Worm (Caenorhabditis elegans) whole organism, L2 larva: ENCODE results near the gene R102.11.

ENCODE experiments used
- ZK546.5 ChIP-seq: sonication (generic microtip); optimal IDR thresholded peaks from 2 replicates; lab custom pipeline; 2017; ENCODE audit warnings: missing biosample characterization, missing genetic modification characterization
- crh-2 ChIP-seq: sonication (generic microtip); optimal IDR thresholded peaks from 2 replicates; lab custom pipeline; 2017; ENCODE audit warnings: missing biosample characterization, missing genetic modification characterization
- nhr-237 ChIP-seq: fragments of 150-350 bp; optimal IDR thresholded peaks from 2 replicates; lab custom pipeline; 2014; ENCODE audit warnings: missing biosample characterization, missing genetic modification characterization
- nhr-77 ChIP-seq: fragments of 150-350 bp; optimal IDR thresholded peaks from 2 replicates; lab custom pipeline; 2014; ENCODE audit warnings: missing biosample characterization, missing genetic modification characterization
- snpc-4 ChIP-seq: fragments of 150-350 bp; optimal IDR thresholded peaks from 2 replicates; lab custom pipeline; 2014; ENCODE audit warnings: missing biosample characterization, missing genetic modification characterization
- unc-62 ChIP-seq: fragments of 150-350 bp; optimal IDR thresholded peaks from 2 replicates; lab custom pipeline; 2014; ENCODE audit warnings: missing biosample characterization, missing genetic modification reagents, missing genetic modification characterization
- zag-1 ChIP-seq: fragments of 150-350 bp; optimal IDR thresholded peaks from 2 replicates; lab custom pipeline; 2014; ENCODE audit warnings: missing biosample characterization, missing genetic modification characterization

DNA sequence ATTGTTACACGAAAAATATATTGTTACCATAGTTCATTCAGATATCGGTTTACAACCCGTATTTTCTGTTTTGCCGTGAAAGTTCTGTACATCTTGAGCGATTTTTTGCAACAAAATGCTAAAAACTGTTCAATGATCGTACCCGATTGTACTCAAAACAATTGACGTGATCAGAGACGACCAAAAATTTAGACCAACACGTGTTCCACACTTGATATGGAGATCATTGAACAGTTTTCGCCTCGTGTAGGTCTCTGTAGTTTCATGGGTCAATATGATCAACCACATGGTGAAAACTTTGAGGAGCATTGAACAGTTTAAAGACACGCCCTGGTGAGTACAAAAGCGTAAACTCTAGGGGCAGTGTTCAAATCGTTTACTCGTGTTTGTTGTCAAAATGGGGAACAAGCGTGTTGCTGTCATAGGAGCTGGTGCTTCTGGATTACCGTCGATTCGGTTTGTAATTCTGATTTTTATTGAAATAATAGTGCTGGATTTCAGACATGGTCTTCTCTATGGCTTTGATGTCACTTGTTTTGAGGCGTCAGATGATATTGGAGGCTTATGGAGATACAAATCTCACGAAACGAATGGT is 17.3 kb downstream of the R102.11 start, which contains the start of gene fmo-2:
- TF ChIP-seq snpc-4 (tag; lab: Kevin White, UChicago), result no peak
- TF ChIP-seq zag-1 (tag; lab: Kevin White, UChicago), result no peak
- TF ChIP-seq nhr-237 (tag; lab: Kevin White, UChicago), result no peak
- no peak for TF ChIP-seq crh-2
- TF ChIP-seq unc-62 (GFP tag; lab: Kevin White, UChicago), result no peak
- no peak for TF ChIP-seq nhr-77 (tag; lab: Kevin White, UChicago)
- TF ChIP-seq ZK546.5, result no peak
